Worm (Caenorhabditis elegans) whole organism, L4 larva: ENCODE measurements around the gene C54D10.10.

Experiments used
- F10B5.3 ChIP-seq: sonication (generic microtip); optimal IDR thresholded peaks from 2 replicates; lab custom pipeline; 2016; ENCODE audit warnings: mild to moderate bottlenecking, missing genetic modification characterization, missing compliant biosample characterization
- F26F4.8 ChIP-seq: fragments of 200-800 bp; sonication (Bioruptor generic); conservative IDR thresholded peaks from 2 replicates; pipeline ENCODE4 v1.3.6; 2022; ENCODE audit warnings: missing genetic modification characterization, missing compliant biosample characterization
- F49E8.2 ChIP-seq: sonication (generic microtip); optimal IDR thresholded peaks from 2 replicates; lab custom pipeline; 2016; ENCODE audit warnings: missing compliant biosample characterization, mild to moderate bottlenecking, missing genetic modification characterization, borderline replicate concordance
- R02D3.7 ChIP-seq: fragments of 150-350 bp; sonication (generic microtip); optimal IDR thresholded peaks from 3 replicates; lab custom pipeline; 2014; ENCODE audit warnings: missing biosample characterization, missing genetic modification characterization
- T26A8.4 ChIP-seq: fragments of 200-800 bp; sonication (Bioruptor generic); IDR thresholded peaks from 2 replicates; pipeline ENCODE4 v1.3.6; 2022; ENCODE audit warnings: missing genetic modification characterization, missing compliant biosample characterization
- Y105C5A.15 ChIP-seq: fragments of 200-800 bp; sonication (Bioruptor generic); IDR thresholded peaks from 2 replicates; pipeline ENCODE4 v1.3.6; 2022; ENCODE audit warnings: missing genetic modification characterization, missing compliant biosample characterization
- Y48G9A.11 ChIP-seq: fragments of 200-800 bp; sonication (Bioruptor generic); IDR thresholded peaks from 2 replicates; pipeline ENCODE4 v1.3.6; 2022; ENCODE audit warnings: missing genetic modification reagents, missing genetic modification characterization, missing compliant biosample characterization
- ZK337.2 ChIP-seq: fragments of 200-800 bp; sonication (Bioruptor generic); IDR thresholded peaks from 2 replicates; pipeline ENCODE4 v1.3.6; 2022; ENCODE audit warnings: missing genetic modification reagents, missing genetic modification characterization, missing compliant biosample characterization
- ZK546.5 ChIP-seq, 2 experiments: sonication (generic microtip); optimal IDR thresholded peaks; 2 replicates each; lab custom pipeline; 2017; ENCODE audit warnings: missing biosample characterization in 2 of 2, missing genetic modification characterization in 2 of 2
- aha-1 ChIP-seq: fragments of 150-350 bp; peaks from one replicate; lab custom pipeline; 2014; ENCODE audit warnings: missing biosample characterization, missing genetic modification characterization
- aly-2 ChIP-seq: sonication (generic microtip); optimal IDR thresholded peaks from 2 replicates; lab custom pipeline; 2018; ENCODE audit warnings: missing biosample characterization, missing genetic modification characterization
- ceh-32 ChIP-seq: sonication (generic microtip); optimal IDR thresholded peaks from 2 replicates; lab custom pipeline; 2016; ENCODE audit warnings: mild to moderate bottlenecking, missing genetic modification characterization, missing compliant biosample characterization; ENCODE audit not compliant: poor library complexity
- ceh-44 ChIP-seq: fragments of 200-800 bp; sonication (Bioruptor generic); IDR thresholded peaks from 2 replicates; pipeline ENCODE4 v1.3.6; 2022; ENCODE audit warnings: missing genetic modification reagents, missing genetic modification characterization, missing compliant biosample characterization
- ceh-82 ChIP-seq: sonication (generic microtip); optimal IDR thresholded peaks from 2 replicates; lab custom pipeline; 2017; ENCODE audit warnings: missing biosample characterization, missing genetic modification characterization
- cey-2 ChIP-seq: sonication (generic microtip); optimal IDR thresholded peaks from 3 replicates; lab custom pipeline; 2017; ENCODE audit warnings: missing genetic modification characterization, mild to moderate bottlenecking, missing compliant biosample characterization, antibody characterized with exemption, borderline replicate concordance; ENCODE audit not compliant: insufficient read depth
- daf-16 ChIP-seq, 3 experiments: sonication (generic microtip); optimal IDR thresholded peaks; 2 replicates each; lab custom pipeline; 2016 to 2017; ENCODE audit warnings: missing genetic modification characterization in 3 of 3, missing genetic modification reagents in 3 of 3, mild to moderate bottlenecking in 2 of 3, missing compliant biosample characterization in 2 of 3, missing biosample characterization in 1 of 3, moderate library complexity in 1 of 3
- daf-8 ChIP-seq: fragments of 200-800 bp; sonication (Bioruptor generic); IDR thresholded peaks from 2 replicates; pipeline ENCODE4 v1.3.6; 2022; ENCODE audit warnings: missing genetic modification characterization, missing compliant biosample characterization
- dmd-6 ChIP-seq: fragments of 200-800 bp; sonication (Bioruptor generic); IDR thresholded peaks from 2 replicates; pipeline ENCODE4 v1.3.6; 2022; ENCODE audit warnings: missing genetic modification reagents, missing genetic modification characterization, missing compliant biosample characterization
- dve-1 ChIP-seq: sonication (generic microtip); optimal IDR thresholded peaks from 2 replicates; lab custom pipeline; 2017; ENCODE audit warnings: antibody characterized with exemption, mild to moderate bottlenecking, missing genetic modification characterization, missing compliant biosample characterization; ENCODE audit not compliant: insufficient read depth
- egl-27 ChIP-seq: sonication (generic microtip); optimal IDR thresholded peaks from 3 replicates; lab custom pipeline; 2017; ENCODE audit warnings: missing biosample characterization, missing genetic modification reagents, missing genetic modification characterization
- egl-43 ChIP-seq: fragments of 200-800 bp; sonication (Bioruptor generic); IDR thresholded peaks from 2 replicates; pipeline ENCODE4 v1.3.6; 2022; ENCODE audit warnings: missing genetic modification reagents, missing genetic modification characterization, missing compliant biosample characterization
- gei-8 ChIP-seq: fragments of 200-800 bp; sonication (Bioruptor generic); optimal IDR thresholded peaks from 2 replicates; lab custom pipeline; 2018; ENCODE audit warnings: mild to moderate bottlenecking, missing genetic modification characterization, missing compliant biosample characterization
- hmg-1.1 ChIP-seq: fragments of 200-800 bp; sonication (Bioruptor generic); IDR thresholded peaks from 2 replicates; pipeline ENCODE4 v1.3.6; 2022; ENCODE audit warnings: missing genetic modification reagents, missing genetic modification characterization, missing compliant biosample characterization
- lim-7 ChIP-seq: fragments of 200-800 bp; sonication (Bioruptor generic); IDR thresholded peaks from 2 replicates; pipeline ENCODE4 v1.3.6; 2022; ENCODE audit warnings: missing genetic modification characterization, missing compliant biosample characterization
- madf-9 ChIP-seq: fragments of 200-800 bp; sonication (Bioruptor generic); conservative IDR thresholded peaks from 2 replicates; pipeline ENCODE4 v1.3.6; 2022; ENCODE audit warnings: missing genetic modification reagents, missing genetic modification characterization, missing compliant biosample characterization
- nhr-28 ChIP-seq: fragments of 150-350 bp; optimal IDR thresholded peaks from 2 replicates; lab custom pipeline; 2014; ENCODE audit warnings: missing biosample characterization, missing genetic modification characterization
- nhr-76 ChIP-seq: fragments of 150-350 bp; optimal IDR thresholded peaks from 2 replicates; lab custom pipeline; 2014; ENCODE audit warnings: missing biosample characterization, missing genetic modification characterization
- nhr-77 ChIP-seq: fragments of 150-350 bp; optimal IDR thresholded peaks from 2 replicates; lab custom pipeline; 2014; ENCODE audit warnings: missing biosample characterization, missing genetic modification characterization
- pqm-1 ChIP-seq: sonication (generic microtip); optimal IDR thresholded peaks from 2 replicates; lab custom pipeline; 2017; ENCODE audit warnings: missing biosample characterization, missing genetic modification characterization
- set-16 ChIP-seq: fragments of 200-800 bp; sonication (Bioruptor generic); IDR thresholded peaks from 2 replicates; pipeline ENCODE4 v1.3.6; 2022; ENCODE audit warnings: missing genetic modification reagents, missing genetic modification characterization, missing compliant biosample characterization
- snpc-4 ChIP-seq: fragments of 150-350 bp; optimal IDR thresholded peaks from 2 replicates; lab custom pipeline; 2014; ENCODE audit warnings: missing biosample characterization, missing genetic modification characterization
- spr-1 ChIP-seq: sonication (generic microtip); optimal IDR thresholded peaks from 2 replicates; lab custom pipeline; 2016; ENCODE audit warnings: mild to moderate bottlenecking, missing genetic modification characterization, missing compliant biosample characterization
- unc-130 ChIP-seq: sonication (generic microtip); optimal IDR thresholded peaks from 2 replicates; lab custom pipeline; 2016; ENCODE audit warnings: missing genetic modification reagents, missing genetic modification characterization, missing compliant biosample characterization
- unc-62 ChIP-seq, 3 experiments: fragments of 150-350 bp in 1 of 3; sonication (generic microtip); optimal IDR thresholded peaks in 2 of 3; peaks in 1 of 3; 1 replicate in 1 of 3; 2 replicates in 2 of 3; lab custom pipeline; 2014 to 2017; ENCODE audit warnings: missing biosample characterization in 3 of 3, missing genetic modification characterization in 3 of 3, missing genetic modification reagents in 3 of 3, missing genotype in 1 of 3
- zfp-2 ChIP-seq: sonication (generic microtip); optimal IDR thresholded peaks from 2 replicates; lab custom pipeline; 2016; ENCODE audit warnings: mild to moderate bottlenecking, missing genetic modification characterization, missing compliant biosample characterization
- zfp-3 ChIP-seq: fragments of 200-800 bp; sonication (Bioruptor generic); conservative IDR thresholded peaks from 2 replicates; pipeline ENCODE4 v1.3.6; 2022; ENCODE audit warnings: missing genetic modification reagents, missing genetic modification characterization, missing compliant biosample characterization
- zip-11 ChIP-seq: fragments of 200-800 bp; sonication (Bioruptor generic); IDR thresholded peaks from 2 replicates; pipeline ENCODE4 v1.3.6; 2022; ENCODE audit warnings: missing genetic modification characterization, missing compliant biosample characterization
- ztf-11 ChIP-seq: fragments of 150-350 bp; optimal IDR thresholded peaks from 2 replicates; lab custom pipeline; 2014; ENCODE audit warnings: missing biosample characterization, missing genetic modification characterization

Gene C54D10.10

ce11 chrV:12427826-12428225 is 22.0 kb downstream of the C54D10.10 start:
- TF ChIP-seq F49E8.2 (tag; lab: Kevin White, UChicago) (no peak), F26F4.8 (GFP tag; lab: Robert Waterston, UW) (no peak)

- TF ChIP-seq ceh-44 (GFP tag; lab: Robert Waterston, UW), result no peak
- no peak for TF ChIP-seq R02D3.7
- no peak for TF ChIP-seq snpc-4 (tag; lab: Kevin White, UChicago)
- TF ChIP-seq aha-1, result peak; percentile 61
Measured at ce11 chrV:12421360-12421759, 28.4 kb downstream of the C54D10.10 start.

- no peak for TF ChIP-seq F10B5.3 (tag; lab: Kevin White, UChicago)
- TF ChIP-seq, all 104 proteins: peak for 0
Measured at ce11 chrV:12420843-12421242, 29.0 kb downstream of the C54D10.10 start, which contains the start of gene C54D10.4. C54D10.4 (minus strand) TSS chrV:12420943.

- peak in 1 of 2 experiments; percentile 87 for TF ChIP-seq unc-62 (GFP tag; optimal IDR thresholded peaks at IDR 0.05 in 1 of 2; lab: Kevin White, UChicago)
- no peak for TF ChIP-seq unc-62 (tag; optimal IDR thresholded peaks at IDR 0.05; lab: Kevin White, UChicago)
- TF ChIP-seq zip-11 (GFP tag; lab: Robert Waterston, UW), result no peak
- no peak for TF ChIP-seq Y105C5A.15
Measured at ce11 chrV:12418292-12418691, 31.5 kb downstream of the C54D10.10 start, which contains the start of gene C54D10.3. C54D10.3 (plus strand) TSS chrV:12418592.

- no peak for TF ChIP-seq T26A8.4 (GFP tag; lab: Robert Waterston, UW)
- TF ChIP-seq, all 104 proteins: peak for 0
Measured at ce11 chrV:12417277-12417676, 32.5 kb downstream of the C54D10.10 start, which contains the start of gene cdr-3. cdr-3 (minus strand) TSS chrV:12417377.

- TF ChIP-seq unc-130 (GFP tag; lab: Kevin White, UChicago) (no peak), dmd-6 (peak; percentile 77), dve-1 (peak; percentile 47), pqm-1 (tag; lab: Kevin White, UChicago) (peak; percentile 61), egl-27 (tag; lab: Kevin White, UChicago) (no peak), ztf-11 (tag; lab: Kevin White, UChicago) (no peak), nhr-28 (tag; lab: Kevin White, UChicago) (peak; percentile 70), ZK337.2 (GFP tag; lab: Robert Waterston, UW) (no peak), daf-16 (GFP tag; optimal IDR thresholded peaks at IDR 0.05; lab: Kevin White, UChicago) (no peak), daf-16 (tag; optimal IDR thresholded peaks at IDR 0.05; lab: Kevin White, UChicago) (peak; percentile 63), nhr-77 (tag; lab: Kevin White, UChicago) (peak; percentile 23), ceh-32 (tag; lab: Kevin White, UChicago) (no peak)
Measured at ce11 chrV:12415656-12416055, 34.1 kb downstream of the C54D10.10 start, which contains the start of gene cdr-2. cdr-2 (minus strand) TSS chrV:12415709.

ce11 chrV:12414362-12414761 is 35.4 kb downstream of the C54D10.10 start:
- TF ChIP-seq ceh-82 (no peak), daf-16 (GFP tag; optimal IDR thresholded peaks at IDR 0.05; lab: Kevin White, UChicago) (no peak), daf-16 (tag; optimal IDR thresholded peaks at IDR 0.05; lab: Kevin White, UChicago) (peak; percentile 65), zfp-2 (no peak), ceh-32 (tag; lab: Kevin White, UChicago) (no peak), dve-1 (peak; percentile 26), set-16 (no peak), nhr-76 (tag; lab: Kevin White, UChicago) (no peak), cey-2 (no peak), nhr-28 (tag; lab: Kevin White, UChicago) (peak; percentile 16), madf-9 (GFP tag; lab: Robert Waterston, UW) (no peak), ZK546.5 (tag; optimal IDR thresholded peaks at IDR 0.05; lab: Kevin White, UChicago) (no peak), lim-7 (GFP tag; lab: Robert Waterston, UW) (no peak), daf-8 (GFP tag; lab: Robert Waterston, UW) (no peak), Y48G9A.11 (GFP tag; lab: Robert Waterston, UW) (no peak), zfp-3 (GFP tag; lab: Robert Waterston, UW) (no peak), gei-8 (GFP tag; lab: Kevin White, UChicago) (no peak), hmg-1.1 (GFP tag; lab: Robert Waterston, UW) (no peak), aly-2 (tag; lab: Kevin White, UChicago) (no peak), unc-62 (GFP tag; optimal IDR thresholded peaks at IDR 0.05 in 1 of 2; lab: Kevin White, UChicago) (no peak), unc-62 (tag; optimal IDR thresholded peaks at IDR 0.05; lab: Kevin White, UChicago) (no peak), spr-1 (no peak), egl-43 (GFP tag; lab: Robert Waterston, UW) (no peak)
